Fruit fly (Drosophila melanogaster) whole organism, prepupa: Measurements from ENCODE around the gene CG18598.

Experiments
- CG6854 ChIP-seq: fragments of 200-800 bp; sonication (Bioruptor generic); optimal IDR thresholded peaks from 2 replicates; lab custom pipeline; 2017; ENCODE audit warnings: missing biosample characterization, mild to moderate bottlenecking, missing genetic modification characterization
- CG8319 ChIP-seq: fragments of 200-800 bp; sonication (Bioruptor generic); optimal IDR thresholded peaks from 3 replicates; lab custom pipeline; 2016; ENCODE audit warnings: missing biosample characterization, missing genetic modification characterization
- CG8632 ChIP-seq: fragments of 200-800 bp; sonication (Bioruptor generic); optimal IDR thresholded peaks from 3 replicates; lab custom pipeline; 2016; ENCODE audit warnings: missing biosample characterization, missing genetic modification characterization
- Eip93F ChIP-seq: fragments of 200-800 bp; sonication (Bioruptor generic); optimal IDR thresholded peaks from 2 replicates; lab custom pipeline; 2016; ENCODE audit warnings: missing biosample characterization, mild to moderate bottlenecking, missing genetic modification characterization
- Ets21C ChIP-seq: fragments of 200-800 bp; sonication (Bioruptor generic); optimal IDR thresholded peaks from 3 replicates; lab custom pipeline; 2016; ENCODE audit warnings: missing biosample characterization, missing genetic modification characterization
- Sox102F ChIP-seq: fragments of 200-800 bp; sonication (Bioruptor generic); optimal IDR thresholded peaks from 2 replicates; lab custom pipeline; 2016; ENCODE audit warnings: missing biosample characterization, mild to moderate bottlenecking, missing genetic modification characterization
- eg ChIP-seq: fragments of 200-800 bp; sonication (Bioruptor generic); IDR thresholded peaks from 3 replicates; pipeline ENCODE4 v1.3.6; 2022; ENCODE audit warnings: missing biosample characterization, missing genetic modification characterization
- svp ChIP-seq: fragments of 200-800 bp; sonication (Bioruptor generic); peaks from one replicate; lab custom pipeline; 2016; ENCODE audit warnings: missing biosample characterization, missing genetic modification characterization

- TF ChIP-seq CG8319 (GFP tag; lab: Kevin White, UChicago): no peak
- TF ChIP-seq eg (GFP tag; lab: Robert Waterston, UW): no peak
- TF ChIP-seq CG6854 (GFP tag; lab: Kevin White, UChicago): no peak
- no peak for TF ChIP-seq Ets21C (GFP tag; lab: Kevin White, UChicago)
- TF ChIP-seq svp: peak; percentile 97
- TF ChIP-seq Eip93F (GFP tag; lab: Kevin White, UChicago): peak; percentile 39
- TF ChIP-seq CG8632 (GFP tag; lab: Kevin White, UChicago): no peak
- TF ChIP-seq Sox102F (GFP tag; lab: Kevin White, UChicago): no peak
These were observed 45.2 kb downstream of the CG18598 start for dm6 chr3R:18296084-18296483.
